Fruit fly (Drosophila melanogaster): Measurements from ENCODE around the gene RpS28-like.

DNA sequence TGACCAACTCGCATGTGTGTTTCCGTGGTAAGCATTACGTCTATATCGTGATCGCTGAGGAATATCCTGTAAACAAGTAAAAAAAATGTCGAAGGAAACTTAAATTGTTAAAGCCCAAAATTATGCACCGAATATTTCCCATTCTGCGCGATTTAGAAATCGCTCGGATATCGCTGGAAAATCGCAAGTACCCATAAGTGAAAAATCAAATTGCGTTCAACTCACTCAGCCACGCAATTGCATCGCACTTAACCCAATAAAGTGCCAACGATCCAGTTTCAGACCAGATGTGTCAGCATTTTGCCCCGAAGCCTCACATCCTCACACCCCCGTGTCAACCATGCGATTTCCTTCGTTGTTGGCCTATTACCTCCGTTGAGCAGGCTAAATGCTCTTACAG, 40.2 kb upstream of the RpS28-like start:
- TF ChIP-seq Dll (optimal IDR thresholded peaks at IDR 0.05) (no peak), psq (optimal IDR thresholded peaks at IDR 0.05) (no peak), EcR (GFP tag; optimal IDR thresholded peaks at IDR 0.05) (no peak), usp (GFP tag; optimal IDR thresholded peaks at IDR 0.05) (no peak)

Measured in whole organism.